Worm (Caenorhabditis elegans): Measurements from ENCODE around the gene ddl-2.

The ddl-2 gene

DNA sequence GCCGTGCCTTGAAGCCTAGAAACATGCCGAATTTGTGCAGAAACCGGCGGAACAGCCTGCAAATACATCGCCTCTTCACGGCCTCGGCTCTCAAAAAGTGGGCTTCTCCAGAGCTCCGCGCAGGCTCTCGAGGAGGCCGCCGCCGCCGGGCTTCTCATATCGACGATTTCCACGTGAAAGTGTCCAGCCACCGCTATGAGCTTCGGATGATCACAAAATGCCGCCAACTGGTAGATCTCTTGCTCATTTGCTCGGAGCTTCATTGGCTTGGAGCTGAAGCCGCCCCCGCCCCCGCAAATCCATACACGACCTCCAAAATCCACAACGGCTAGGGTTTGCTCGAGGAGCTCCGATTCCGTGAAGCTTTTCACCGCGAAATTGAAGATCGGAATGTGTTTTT lies 13.1 kb upstream of the ddl-2 start:
- no peak for TF ChIP-seq ztf-29 (GFP tag; IDR thresholded peaks at IDR 0.05)
- TF ChIP-seq ztf-23 (GFP tag; IDR thresholded peaks at IDR 0.05), result no peak
- TF ChIP-seq med-1 (GFP tag; optimal IDR thresholded peaks at IDR 0.05; ENCODE audit: insufficient read depth), result no peak
- no peak for TF ChIP-seq ref-1 (GFP tag; conservative IDR thresholded peaks at IDR 0.05)
- TF ChIP-seq klf-2 (GFP tag; conservative IDR thresholded peaks at IDR 0.05), result no peak

- TF ChIP-seq ztf-23 (GFP tag; IDR thresholded peaks at IDR 0.05) (no peak), T22C8.4 (GFP tag; IDR thresholded peaks at IDR 0.05) (no peak), ztf-29 (GFP tag; IDR thresholded peaks at IDR 0.05) (no peak), klf-2 (GFP tag; conservative IDR thresholded peaks at IDR 0.05) (no peak), ref-1 (GFP tag; conservative IDR thresholded peaks at IDR 0.05) (no peak), flt-1 (GFP tag; IDR thresholded peaks at IDR 0.05) (no peak), med-1 (GFP tag; optimal IDR thresholded peaks at IDR 0.05; ENCODE audit: insufficient read depth) (no peak), tab-1 (GFP tag; IDR thresholded peaks at IDR 0.05) (no peak), cog-1 (tag; optimal IDR thresholded peaks at IDR 0.05) (no peak)
Observed at ce11 chrII:13542991-13543390, 4.5 kb downstream of the ddl-2 start.

- TF ChIP-seq T22C8.4 (GFP tag; IDR thresholded peaks at IDR 0.05), result no peak
Observed at ce11 chrII:13540956-13541355, 6.5 kb downstream of the ddl-2 start, which contains the start of the genes noa-1 and Y48E1B.17. TSS of gene noa-1 (minus strand) at chrII:13541056. TSS of gene Y48E1B.17 (minus strand) at chrII:13541084.

- TF ChIP-seq med-1 (GFP tag; optimal IDR thresholded peaks at IDR 0.05; ENCODE audit: insufficient read depth) (no peak), ref-1 (GFP tag; conservative IDR thresholded peaks at IDR 0.05) (no peak), flt-1 (GFP tag; IDR thresholded peaks at IDR 0.05) (no peak), cog-1 (tag; optimal IDR thresholded peaks at IDR 0.05) (no peak), klf-2 (GFP tag; conservative IDR thresholded peaks at IDR 0.05) (no peak), T22C8.4 (GFP tag; IDR thresholded peaks at IDR 0.05) (no peak), ztf-23 (GFP tag; IDR thresholded peaks at IDR 0.05) (no peak), ztf-29 (GFP tag; IDR thresholded peaks at IDR 0.05) (no peak), tab-1 (GFP tag; IDR thresholded peaks at IDR 0.05) (no peak)
Observed at ce11 chrII:13531118-13531517, 16.3 kb downstream of the ddl-2 start, which contains the start of gene snx-14. TSS of gene snx-14 (minus strand) at chrII:13531218.

DNA sequence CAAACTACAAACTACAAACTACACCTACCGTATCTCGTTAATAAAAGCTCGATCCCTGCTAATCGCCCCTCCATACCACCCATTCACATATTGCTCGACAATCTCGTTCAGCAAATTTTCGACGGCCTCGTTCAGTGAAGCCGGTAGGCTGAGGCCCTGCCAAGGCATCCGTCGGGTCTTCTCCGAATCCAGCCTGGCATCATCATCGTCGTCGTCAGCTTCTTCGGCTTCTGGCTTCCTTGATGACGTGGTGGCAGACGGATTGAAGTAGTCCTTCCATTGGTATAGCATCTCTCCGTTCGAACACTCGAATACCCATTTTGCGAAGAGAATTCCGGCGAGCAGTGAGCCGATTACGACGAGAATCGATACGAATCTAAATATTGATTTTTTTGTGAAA lies 16.8 kb downstream of the ddl-2 start:
- TF ChIP-seq cog-1 (tag; optimal IDR thresholded peaks at IDR 0.05) (no peak), T22C8.4 (GFP tag; IDR thresholded peaks at IDR 0.05) (no peak), klf-2 (GFP tag; conservative IDR thresholded peaks at IDR 0.05) (no peak), ztf-29 (GFP tag; IDR thresholded peaks at IDR 0.05) (no peak), ref-1 (GFP tag; conservative IDR thresholded peaks at IDR 0.05) (no peak), ztf-23 (GFP tag; IDR thresholded peaks at IDR 0.05) (no peak), tab-1 (GFP tag; IDR thresholded peaks at IDR 0.05) (no peak), flt-1 (GFP tag; IDR thresholded peaks at IDR 0.05) (no peak), med-1 (GFP tag; optimal IDR thresholded peaks at IDR 0.05; ENCODE audit: insufficient read depth) (no peak)

ce11 chrII:13529131-13529530 lies 18.3 kb downstream of the ddl-2 start:
- TF ChIP-seq tab-1 (GFP tag; IDR thresholded peaks at IDR 0.05) (no peak), med-1 (GFP tag; optimal IDR thresholded peaks at IDR 0.05; ENCODE audit: insufficient read depth) (no peak), T22C8.4 (GFP tag; IDR thresholded peaks at IDR 0.05) (no peak), ref-1 (GFP tag; conservative IDR thresholded peaks at IDR 0.05) (no peak), ztf-29 (GFP tag; IDR thresholded peaks at IDR 0.05) (no peak), ztf-23 (GFP tag; IDR thresholded peaks at IDR 0.05) (no peak), klf-2 (GFP tag; conservative IDR thresholded peaks at IDR 0.05) (no peak), flt-1 (GFP tag; IDR thresholded peaks at IDR 0.05) (no peak), cog-1 (tag; optimal IDR thresholded peaks at IDR 0.05) (no peak)

ce11 chrII:13521977-13522404 lies 25.5 kb downstream of the ddl-2 start:
- TF ChIP-seq klf-2 (GFP tag; conservative IDR thresholded peaks at IDR 0.05) (no peak), ref-1 (GFP tag; conservative IDR thresholded peaks at IDR 0.05) (no peak), med-1 (GFP tag; optimal IDR thresholded peaks at IDR 0.05; ENCODE audit: insufficient read depth) (no peak), ztf-23 (GFP tag; IDR thresholded peaks at IDR 0.05) (no peak), tab-1 (GFP tag; IDR thresholded peaks at IDR 0.05) (no peak), ztf-29 (GFP tag; IDR thresholded peaks at IDR 0.05) (no peak), cog-1 (tag; optimal IDR thresholded peaks at IDR 0.05) (no peak), flt-1 (GFP tag; IDR thresholded peaks at IDR 0.05) (no peak), T22C8.4 (GFP tag; IDR thresholded peaks at IDR 0.05) (no peak)

- TF ChIP-seq flt-1 (GFP tag; IDR thresholded peaks at IDR 0.05) (no peak), cog-1 (tag; optimal IDR thresholded peaks at IDR 0.05) (no peak), tab-1 (GFP tag; IDR thresholded peaks at IDR 0.05) (no peak), ref-1 (GFP tag; conservative IDR thresholded peaks at IDR 0.05) (no peak), ztf-29 (GFP tag; IDR thresholded peaks at IDR 0.05) (no peak), ztf-23 (GFP tag; IDR thresholded peaks at IDR 0.05) (no peak), med-1 (GFP tag; optimal IDR thresholded peaks at IDR 0.05; ENCODE audit: insufficient read depth) (no peak), klf-2 (GFP tag; conservative IDR thresholded peaks at IDR 0.05) (no peak), T22C8.4 (GFP tag; IDR thresholded peaks at IDR 0.05) (no peak)
Observed at ce11 chrII:13521179-13521616, 26.2 kb downstream of the ddl-2 start.

- TF ChIP-seq cog-1 (tag; optimal IDR thresholded peaks at IDR 0.05) (no peak), ztf-23 (GFP tag; IDR thresholded peaks at IDR 0.05) (no peak), ztf-29 (GFP tag; IDR thresholded peaks at IDR 0.05) (no peak), T22C8.4 (GFP tag; IDR thresholded peaks at IDR 0.05) (no peak)
Observed at ce11 chrII:13517600-13517999, 29.8 kb downstream of the ddl-2 start, which contains the start of gene sre-45. TSS of gene sre-45 (plus strand) at chrII:13517900.

ce11 chrII:13515813-13516212 lies 31.6 kb downstream of the ddl-2 start:
- no peak for TF ChIP-seq T22C8.4 (GFP tag; IDR thresholded peaks at IDR 0.05)
- TF ChIP-seq ztf-23 (GFP tag; IDR thresholded peaks at IDR 0.05), result no peak
- TF ChIP-seq klf-2 (GFP tag; conservative IDR thresholded peaks at IDR 0.05), result no peak
- TF ChIP-seq ztf-29 (GFP tag; IDR thresholded peaks at IDR 0.05), result no peak
- TF ChIP-seq med-1 (GFP tag; optimal IDR thresholded peaks at IDR 0.05; ENCODE audit: insufficient read depth), result no peak
- no peak for TF ChIP-seq cog-1 (tag; optimal IDR thresholded peaks at IDR 0.05)
- TF ChIP-seq tab-1 (GFP tag; IDR thresholded peaks at IDR 0.05), result no peak
- no peak for TF ChIP-seq ref-1 (GFP tag; conservative IDR thresholded peaks at IDR 0.05)
- no peak for TF ChIP-seq flt-1 (GFP tag; IDR thresholded peaks at IDR 0.05)
